Worm (Caenorhabditis elegans): ENCODE results near the gene ubh-4.
A peak's percentile ranks its signal among the peaks of the same experiment; 100 is the strongest.

Gene ubh-4

ce11 chrII:8052172-8052571, 12.8 kb upstream of the ubh-4 start:
- TF ChIP-seq him-1 (tag; optimal IDR thresholded peaks at IDR 0.05) (no peak), dao-5 (tag; optimal IDR thresholded peaks at IDR 0.05) (no peak), W03F9.2 (tag; optimal IDR thresholded peaks at IDR 0.05) (no peak)

ce11 chrII:8051330-8051729, 11.9 kb upstream of the ubh-4 start:
- TF ChIP-seq dao-5 (tag; optimal IDR thresholded peaks at IDR 0.05) (no peak), him-1 (tag; optimal IDR thresholded peaks at IDR 0.05) (no peak), W03F9.2 (tag; optimal IDR thresholded peaks at IDR 0.05) (no peak)

ce11 chrII:8050477-8050876, 11.1 kb upstream of the ubh-4 start, which contains the start of gene mtre-1:
mtre-1 (minus strand) TSS chrII:8050577.
- TF ChIP-seq him-1 (tag; optimal IDR thresholded peaks at IDR 0.05) (no peak), W03F9.2 (tag; optimal IDR thresholded peaks at IDR 0.05) (no peak), dao-5 (tag; optimal IDR thresholded peaks at IDR 0.05) (no peak)

ce11 chrII:8047264-8047663, 7.9 kb upstream of the ubh-4 start, which contains the start of gene apn-1:
apn-1 (plus strand) TSS chrII:8047564.
- TF ChIP-seq him-1 (tag; optimal IDR thresholded peaks at IDR 0.05) (no peak), W03F9.2 (tag; optimal IDR thresholded peaks at IDR 0.05) (no peak)

- TF ChIP-seq him-1 (tag; optimal IDR thresholded peaks at IDR 0.05) (no peak), W03F9.2 (tag; optimal IDR thresholded peaks at IDR 0.05) (no peak), dao-5 (tag; optimal IDR thresholded peaks at IDR 0.05) (no peak)
Measured at ce11 chrII:8042289-8042688, 2.9 kb upstream of the ubh-4 start, which contains the start of gene T05H10.1. T05H10.1 (plus strand) TSS chrII:8042589.

- TF ChIP-seq W03F9.2 (tag; optimal IDR thresholded peaks at IDR 0.05): peak; percentile 38
- TF ChIP-seq him-1 (tag; optimal IDR thresholded peaks at IDR 0.05): no peak
- no peak for TF ChIP-seq dao-5 (tag; optimal IDR thresholded peaks at IDR 0.05)
Measured at ce11 chrII:8041642-8042041, 2.2 kb upstream of the ubh-4 start.

ce11 chrII:8037863-8038262, 1.5 kb downstream of the ubh-4 start, which contains the start of gene C08B11.9:
C08B11.9 (minus strand) TSS chrII:8038169.
- TF ChIP-seq dao-5 (tag; optimal IDR thresholded peaks at IDR 0.05) (no peak), him-1 (tag; optimal IDR thresholded peaks at IDR 0.05) (no peak), W03F9.2 (tag; optimal IDR thresholded peaks at IDR 0.05) (no peak)

ce11 chrII:8037246-8037645, 2.2 kb downstream of the ubh-4 start, which contains the start of gene arp-6:
arp-6 (minus strand) TSS chrII:8037346.
- TF ChIP-seq W03F9.2 (tag; optimal IDR thresholded peaks at IDR 0.05) (no peak), dao-5 (tag; optimal IDR thresholded peaks at IDR 0.05) (no peak), him-1 (tag; optimal IDR thresholded peaks at IDR 0.05) (no peak)

ce11 chrII:8035667-8036066, 3.7 kb downstream of the ubh-4 start, which contains the start of gene sap-49:
sap-49 (minus strand) TSS chrII:8035767.
- no peak for TF ChIP-seq W03F9.2 (tag; optimal IDR thresholded peaks at IDR 0.05)

- TF ChIP-seq him-1 (tag; optimal IDR thresholded peaks at IDR 0.05) (no peak), W03F9.2 (tag; optimal IDR thresholded peaks at IDR 0.05) (no peak), dao-5 (tag; optimal IDR thresholded peaks at IDR 0.05) (no peak)
Measured at ce11 chrII:8034617-8035016, 4.8 kb downstream of the ubh-4 start.

- no peak for TF ChIP-seq dao-5 (tag; optimal IDR thresholded peaks at IDR 0.05)
- TF ChIP-seq W03F9.2 (tag; optimal IDR thresholded peaks at IDR 0.05): no peak
Measured at ce11 chrII:8034008-8034407, 5.4 kb downstream of the ubh-4 start.

- TF ChIP-seq dao-5 (tag; optimal IDR thresholded peaks at IDR 0.05): no peak
- no peak for TF ChIP-seq him-1 (tag; optimal IDR thresholded peaks at IDR 0.05)
- TF ChIP-seq W03F9.2 (tag; optimal IDR thresholded peaks at IDR 0.05): no peak
Measured at ce11 chrII:8032657-8033056, 6.7 kb downstream of the ubh-4 start, which contains the start of gene nrf-6. nrf-6 (minus strand) TSS chrII:8032708.

- TF ChIP-seq W03F9.2 (tag; optimal IDR thresholded peaks at IDR 0.05): no peak
- TF ChIP-seq dao-5 (tag; optimal IDR thresholded peaks at IDR 0.05): no peak
- TF ChIP-seq him-1 (tag; optimal IDR thresholded peaks at IDR 0.05): no peak
Measured at ce11 chrII:8028730-8029129, 10.7 kb downstream of the ubh-4 start.

ce11 chrII:8028246-8028694, 11.1 kb downstream of the ubh-4 start:
- TF ChIP-seq him-1 (tag; optimal IDR thresholded peaks at IDR 0.05) (peak; percentile 93), dao-5 (tag; optimal IDR thresholded peaks at IDR 0.05) (peak; percentile 70), W03F9.2 (tag; optimal IDR thresholded peaks at IDR 0.05) (no peak)

- TF ChIP-seq him-1 (tag; optimal IDR thresholded peaks at IDR 0.05): no peak
- no peak for TF ChIP-seq dao-5 (tag; optimal IDR thresholded peaks at IDR 0.05)
- no peak for TF ChIP-seq W03F9.2 (tag; optimal IDR thresholded peaks at IDR 0.05)
Measured at ce11 chrII:8027663-8028062, 11.7 kb downstream of the ubh-4 start, which contains the start of gene swsn-7. swsn-7 (minus strand) TSS chrII:8027763.

All from whole organism, L4/young adult.